Worm (Caenorhabditis elegans) whole organism, young adult: ENCODE measurements around the gene miga-1.

Experiments used
- B0261.1 ChIP-seq: sonication (generic microtip); optimal IDR thresholded peaks from 2 replicates; lab custom pipeline; 2016; ENCODE audit warnings: mild to moderate bottlenecking, missing genetic modification characterization, moderate library complexity, missing compliant biosample characterization
- C06A6.2 ChIP-seq: fragments of 200-800 bp; sonication (Bioruptor generic); conservative IDR thresholded peaks from 2 replicates; pipeline ENCODE4 v1.3.6; 2022; ENCODE audit warnings: missing genetic modification characterization, missing compliant biosample characterization
- F49E8.2 ChIP-seq: sonication (generic microtip); optimal IDR thresholded peaks from 3 replicates; lab custom pipeline; 2017; ENCODE audit warnings: missing genetic modification characterization, mild to moderate bottlenecking, missing compliant biosample characterization, antibody characterized with exemption, moderate library complexity; ENCODE audit not compliant: insufficient read depth
- F52B5.7 ChIP-seq: sonication (generic microtip); optimal IDR thresholded peaks from 2 replicates; lab custom pipeline; 2016; ENCODE audit warnings: mild to moderate bottlenecking, missing genetic modification characterization, missing compliant biosample characterization
- K11D2.4 ChIP-seq: fragments of 200-800 bp; sonication (Bioruptor generic); IDR thresholded peaks from 2 replicates; pipeline ENCODE4 v1.3.6; 2022; ENCODE audit warnings: missing genetic modification reagents, missing genetic modification characterization, missing compliant biosample characterization
- K12H6.12 ChIP-seq: fragments of 200-800 bp; sonication (Bioruptor generic); optimal IDR thresholded peaks from 2 replicates; lab custom pipeline; 2018; ENCODE audit warnings: mild to moderate bottlenecking, missing genetic modification characterization, missing compliant biosample characterization
- Y56A3A.18 ChIP-seq: fragments of 200-800 bp; sonication (Bioruptor generic); IDR thresholded peaks from 2 replicates; pipeline ENCODE4 v1.3.6; 2022; ENCODE audit warnings: missing genetic modification reagents, missing genetic modification characterization, missing compliant biosample characterization
- Y79H2A.3 ChIP-seq: fragments of 200-800 bp; sonication (Bioruptor generic); conservative IDR thresholded peaks from 2 replicates; pipeline ENCODE4 v1.3.6; 2022; ENCODE audit warnings: missing genetic modification reagents, missing genetic modification characterization, missing compliant biosample characterization
- bed-1 ChIP-seq: fragments of 200-800 bp; sonication (Bioruptor generic); IDR thresholded peaks from 2 replicates; pipeline ENCODE4 v1.3.6; 2022; ENCODE audit warnings: missing genetic modification reagents, missing genetic modification characterization, missing compliant biosample characterization
- cebp-1 ChIP-seq, 2 experiments: fragments of 200-800 bp in 1 of 2; sonication (Bioruptor generic) in 1 of 2; sonication (generic microtip) in 1 of 2; IDR thresholded peaks in 1 of 2; optimal IDR thresholded peaks in 1 of 2; 2 replicates each; pipeline versions ENCODE4 v1.3.6 to Lab custom; 2017 to 2022; ENCODE audit warnings: missing compliant biosample characterization in 2 of 2, missing genetic modification characterization in 2 of 2, mild to moderate bottlenecking in 1 of 2, missing genetic modification reagents in 1 of 2, moderate library complexity in 1 of 2
- ceh-27 ChIP-seq: fragments of 200-800 bp; sonication (Bioruptor generic); optimal IDR thresholded peaks from 2 replicates; lab custom pipeline; 2018; ENCODE audit warnings: mild to moderate bottlenecking, missing genetic modification characterization, moderate library complexity, missing compliant biosample characterization
- ceh-91 ChIP-seq: fragments of 200-800 bp; sonication (Bioruptor generic); IDR thresholded peaks from 2 replicates; pipeline ENCODE4 v1.3.6; 2022; ENCODE audit warnings: missing genetic modification reagents, missing genetic modification characterization, missing compliant biosample characterization
- hmg-1.2 ChIP-seq: fragments of 200-800 bp; sonication (Bioruptor generic); IDR thresholded peaks from 2 replicates; pipeline ENCODE4 v1.3.6; 2022; ENCODE audit warnings: missing genetic modification reagents, missing genetic modification characterization, missing compliant biosample characterization
- lag-1 ChIP-seq: fragments of 200-800 bp; sonication (Bioruptor generic); IDR thresholded peaks from 2 replicates; pipeline ENCODE4 v1.3.6; 2022; ENCODE audit warnings: missing genetic modification reagents, missing genetic modification characterization, missing compliant biosample characterization
- let-526 ChIP-seq: fragments of 200-800 bp; sonication (Bioruptor generic); IDR thresholded peaks from 2 replicates; pipeline ENCODE4 v1.3.6; 2022; ENCODE audit warnings: missing genetic modification reagents, missing genetic modification characterization, missing compliant biosample characterization
- lin-26 ChIP-seq: fragments of 200-800 bp; sonication (Bioruptor generic); IDR thresholded peaks from 2 replicates; pipeline ENCODE4 v1.3.6; 2022; ENCODE audit warnings: missing genetic modification reagents, missing genetic modification characterization, missing compliant biosample characterization
- lir-1 ChIP-seq: fragments of 200-800 bp; sonication (Bioruptor generic); conservative IDR thresholded peaks from 2 replicates; pipeline ENCODE4 v1.3.6; 2022; ENCODE audit warnings: missing genetic modification reagents, missing genetic modification characterization, missing compliant biosample characterization
- lsl-1 ChIP-seq: fragments of 200-800 bp; sonication (Bioruptor generic); optimal IDR thresholded peaks from 2 replicates; lab custom pipeline; 2018; ENCODE audit warnings: mild to moderate bottlenecking, missing genetic modification characterization, moderate library complexity, missing compliant biosample characterization
- lsy-27 ChIP-seq: sonication (generic microtip); optimal IDR thresholded peaks from 2 replicates; lab custom pipeline; 2017; ENCODE audit warnings: missing genetic modification characterization, mild to moderate bottlenecking, missing compliant biosample characterization, antibody characterized with exemption, missing genotype, borderline replicate concordance; ENCODE audit not compliant: insufficient read depth
- madf-3 ChIP-seq: fragments of 200-800 bp; sonication (Bioruptor generic); IDR thresholded peaks from 2 replicates; pipeline ENCODE4 v1.3.6; 2022; ENCODE audit warnings: missing genetic modification reagents, missing genetic modification characterization, missing compliant biosample characterization
- nhr-120 ChIP-seq: fragments of 200-800 bp; sonication (Bioruptor generic); IDR thresholded peaks from 2 replicates; pipeline ENCODE4 v1.3.6; 2022; ENCODE audit warnings: missing genetic modification characterization, missing compliant biosample characterization
- nhr-179 ChIP-seq: sonication (generic microtip); optimal IDR thresholded peaks from 2 replicates; lab custom pipeline; 2016; ENCODE audit warnings: mild to moderate bottlenecking, missing genetic modification characterization, missing compliant biosample characterization
- nhr-27 ChIP-seq: fragments of 200-800 bp; sonication (Bioruptor generic); optimal IDR thresholded peaks from 2 replicates; lab custom pipeline; 2018; ENCODE audit warnings: mild to moderate bottlenecking, missing genetic modification characterization, moderate library complexity, missing compliant biosample characterization
- nhr-80 ChIP-seq: sonication (generic microtip); optimal IDR thresholded peaks from 2 replicates; lab custom pipeline; 2016; ENCODE audit warnings: missing genetic modification characterization, missing compliant biosample characterization
- rcor-1 ChIP-seq: fragments of 200-800 bp; sonication (Bioruptor generic); IDR thresholded peaks from 2 replicates; pipeline ENCODE4 v1.3.6; 2022; ENCODE audit warnings: missing genetic modification reagents, missing genetic modification characterization, missing compliant biosample characterization
- snpc-1.1 ChIP-seq: sonication (generic microtip); optimal IDR thresholded peaks from 2 replicates; lab custom pipeline; 2017; ENCODE audit warnings: missing genetic modification characterization, mild to moderate bottlenecking, missing compliant biosample characterization, antibody characterized with exemption, moderate library complexity, missing genotype, missing genetic modification reagents; ENCODE audit not compliant: insufficient read depth
- somi-1 ChIP-seq: fragments of 200-800 bp; sonication (Bioruptor generic); optimal IDR thresholded peaks from 2 replicates; lab custom pipeline; 2018; ENCODE audit warnings: mild to moderate bottlenecking, missing genetic modification characterization, missing compliant biosample characterization
- zim-3 ChIP-seq: sonication (generic microtip); optimal IDR thresholded peaks from 2 replicates; lab custom pipeline; 2017; ENCODE audit warnings: mild to moderate bottlenecking, missing genetic modification characterization, moderate library complexity, missing compliant biosample characterization
- ztf-25 ChIP-seq: fragments of 200-800 bp; sonication (Bioruptor generic); IDR thresholded peaks from 2 replicates; pipeline ENCODE4 v1.3.6; 2022; ENCODE audit warnings: missing genetic modification reagents, missing genetic modification characterization, missing compliant biosample characterization
- ztf-6 ChIP-seq: fragments of 200-800 bp; sonication (Bioruptor generic); IDR thresholded peaks from 2 replicates; pipeline ENCODE4 v1.3.6; 2022; ENCODE audit warnings: missing genetic modification reagents, missing genetic modification characterization, missing compliant biosample characterization

Gene miga-1

DNA sequence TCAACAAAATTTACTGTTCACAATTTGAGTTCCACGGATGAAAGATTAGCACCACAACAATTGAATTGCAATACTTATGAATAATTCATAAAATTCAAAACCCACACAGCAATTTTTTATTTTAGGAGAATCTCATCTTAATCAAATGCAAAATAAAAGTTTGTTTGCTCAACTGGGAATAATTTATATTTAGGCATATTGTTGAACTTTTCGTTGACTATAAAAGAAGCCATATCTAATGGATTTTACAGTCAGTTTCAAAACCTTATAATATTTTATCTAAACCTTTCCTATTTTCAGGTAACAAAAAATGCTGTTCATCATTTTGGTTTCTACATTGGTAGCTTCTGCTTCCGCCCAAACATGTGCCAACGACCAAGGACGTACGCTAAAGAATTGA, 17.6 kb upstream of the miga-1 start, which contains the start of gene C54D10.3:
TSS of gene C54D10.3 (plus strand) at position 301 of the 400 bp plus-strand sequence.
- TF ChIP-seq nhr-27 (tag; lab: Kevin White, UChicago) (no peak), nhr-120 (GFP tag; lab: Robert Waterston, UW) (no peak), lir-1 (GFP tag; lab: Robert Waterston, UW) (no peak), snpc-1.1 (tag; lab: Kevin White, UChicago) (no peak), ztf-25 (GFP tag; lab: Robert Waterston, UW) (no peak), ceh-27 (GFP tag; lab: Kevin White, UChicago) (no peak), K12H6.12 (tag; lab: Kevin White, UChicago) (no peak), B0261.1 (tag; lab: Kevin White, UChicago) (no peak), Y56A3A.18 (GFP tag; lab: Robert Waterston, UW) (no peak), lsl-1 (no peak), bed-1 (GFP tag; lab: Robert Waterston, UW) (no peak), lin-26 (GFP tag; lab: Robert Waterston, UW) (no peak), K11D2.4 (GFP tag; lab: Robert Waterston, UW) (no peak)

ce11 chrV:12417277-12417676, 16.6 kb upstream of the miga-1 start, which contains the start of gene cdr-3:
Gene cdr-3 (minus strand): TSS chrV:12417377.
- TF ChIP-seq let-526 (GFP tag; lab: Robert Waterston, UW) (no peak), ceh-91 (GFP tag; lab: Robert Waterston, UW) (no peak), ztf-6 (no peak)
- TF ChIP-seq, all 124 proteins: peak for 0

- TF ChIP-seq F49E8.2 (tag; lab: Kevin White, UChicago) (no peak), madf-3 (GFP tag; lab: Robert Waterston, UW) (no peak), F52B5.7 (no peak), Y79H2A.3 (GFP tag; lab: Robert Waterston, UW) (no peak), cebp-1 (GFP tag; IDR thresholded peaks at IDR 0.05; lab: Robert Waterston, UW) (peak; percentile 47; the same call in 1 of the 2 replicates), cebp-1 (tag; optimal IDR thresholded peaks at IDR 0.05; lab: Kevin White, UChicago) (no peak), lsy-27 (tag; lab: Kevin White, UChicago) (no peak), lag-1 (GFP tag; lab: Robert Waterston, UW) (no peak), nhr-80 (tag; lab: Kevin White, UChicago) (peak; percentile 73)
- TF ChIP-seq, all 124 proteins: peak for 2
These were observed 15.0 kb upstream of the miga-1 start, which contains the start of gene cdr-2 for ce11 chrV:12415656-12416055. Gene cdr-2 (minus strand): TSS chrV:12415709.

- TF ChIP-seq snpc-1.1 (tag; lab: Kevin White, UChicago) (no peak), nhr-80 (tag; lab: Kevin White, UChicago) (peak; percentile 0), zim-3 (tag; lab: Kevin White, UChicago) (no peak), rcor-1 (GFP tag; lab: Robert Waterston, UW) (no peak), nhr-179 (tag; lab: Kevin White, UChicago) (no peak)
These were observed 13.7 kb upstream of the miga-1 start for ce11 chrV:12414362-12414761.

DNA sequence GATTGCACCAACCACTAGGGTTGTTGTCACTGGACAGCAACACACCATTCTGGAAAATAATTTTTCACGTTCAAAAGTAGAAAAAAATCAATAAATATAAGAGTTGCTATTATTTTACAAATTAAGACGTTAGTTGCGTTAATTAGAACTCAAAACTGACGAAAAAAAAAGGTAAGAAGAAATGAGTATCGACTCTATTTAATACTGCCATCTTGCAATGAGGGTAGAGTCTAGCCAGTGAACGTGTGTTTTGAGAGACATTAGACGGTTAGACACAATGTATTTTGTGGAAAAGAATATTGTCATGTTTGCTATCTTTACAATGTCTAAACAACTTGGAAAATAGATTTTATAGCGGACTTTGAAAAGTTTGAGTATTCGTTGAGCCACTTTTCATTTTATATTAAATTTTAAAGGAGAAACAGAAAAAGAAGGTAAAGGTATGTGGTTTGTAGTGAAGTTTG, 13.0 kb upstream of the miga-1 start, which contains the start of gene cdr-6:
TSS of gene cdr-6 (minus strand) at position 51 of the 464 bp plus-strand sequence.
- TF ChIP-seq nhr-80 (tag; lab: Kevin White, UChicago) (peak; percentile 15), somi-1 (no peak), C06A6.2 (no peak), madf-3 (GFP tag; lab: Robert Waterston, UW) (no peak), hmg-1.2 (GFP tag; lab: Robert Waterston, UW) (peak; percentile 44; the same call in 1 of the 2 replicates)
- TF ChIP-seq, all 124 proteins: peak for 2
